Worm (Caenorhabditis elegans) whole organism, L3 larva: ENCODE results near the gene F35H8.2.

Experiments
- ama-1 ChIP-seq: fragments of 150-350 bp; optimal IDR thresholded peaks from 2 replicates; lab custom pipeline; 2018
- nhr-11 ChIP-seq: fragments of 150-350 bp; optimal IDR thresholded peaks from 2 replicates; lab custom pipeline; 2014; ENCODE audit warnings: missing biosample characterization, missing genetic modification characterization
- nhr-28 ChIP-seq: fragments of 150-350 bp; optimal IDR thresholded peaks from 2 replicates; lab custom pipeline; 2014; ENCODE audit warnings: missing biosample characterization, missing genetic modification characterization
- pha-4 ChIP-seq: fragments of 150-350 bp; optimal IDR thresholded peaks from 2 replicates; lab custom pipeline; 2014; ENCODE audit warnings: missing biosample characterization, missing genetic modification reagents, missing genetic modification characterization
- pqm-1 ChIP-seq: fragments of 150-350 bp; optimal IDR thresholded peaks from 2 replicates; lab custom pipeline; 2017; ENCODE audit warnings: missing biosample characterization, missing genetic modification characterization, inconsistent platforms

ce11 chrII:9542785-9543184 is 12.5 kb upstream of the F35H8.2 start, which contains the start of gene sra-4:
- TF ChIP-seq nhr-28 (no peak), pha-4 (tag; lab: Kevin White, UChicago) (no peak), pqm-1 (tag; lab: Kevin White, UChicago) (no peak), nhr-11 (tag; lab: Kevin White, UChicago) (no peak), ama-1 (lab: Kevin White, UChicago) (no peak)
